Fruit fly (Drosophila melanogaster) whole organism, embryonic: ENCODE results near the gene CG3224.

Experiments
- Aef1 ChIP-seq: fragments of 200-800 bp; sonication (Bioruptor generic); IDR thresholded peaks from 3 replicates; pipeline ENCODE4 v1.3.6; 2022; ENCODE audit warnings: missing biosample characterization, missing genetic modification characterization
- BtbVII ChIP-seq: fragments of 200-800 bp; sonication (Bioruptor generic); optimal IDR thresholded peaks from 3 replicates; lab custom pipeline; 2017; ENCODE audit warnings: missing biosample characterization, mild to moderate bottlenecking, missing genetic modification characterization
- CG11093 ChIP-seq: fragments of 200-800 bp; sonication (Bioruptor generic); IDR thresholded peaks from 3 replicates; pipeline ENCODE4 v1.3.6; 2022; ENCODE audit warnings: missing biosample characterization, missing genetic modification characterization
- CG11247 ChIP-seq: fragments of 200-800 bp; sonication (Bioruptor generic); IDR thresholded peaks from 2 replicates; pipeline ENCODE4 v1.3.6; 2022; ENCODE audit warnings: missing biosample characterization, missing genetic modification characterization
- CG11723 ChIP-seq: fragments of 200-800 bp; sonication (Bioruptor generic); optimal IDR thresholded peaks from 2 replicates; lab custom pipeline; 2017; ENCODE audit warnings: missing biosample characterization, mild to moderate bottlenecking, missing genetic modification characterization
- CG12104 ChIP-seq: fragments of 200-800 bp; sonication (Bioruptor generic); optimal IDR thresholded peaks from 3 replicates; lab custom pipeline; 2016; ENCODE audit warnings: missing biosample characterization, missing genetic modification characterization
- CG12219 ChIP-seq: fragments of 200-800 bp; sonication (Bioruptor generic); optimal IDR thresholded peaks from 3 replicates; lab custom pipeline; 2018; ENCODE audit warnings: missing biosample characterization, mild to moderate bottlenecking, missing genetic modification characterization
- CG13123 ChIP-seq: fragments of 200-800 bp; sonication (Bioruptor generic); optimal IDR thresholded peaks from 2 replicates; lab custom pipeline; 2016; ENCODE audit warnings: missing biosample characterization, missing genetic modification characterization
- CG13287 ChIP-seq: fragments of 200-800 bp; sonication (Bioruptor generic); IDR thresholded peaks from 2 replicates; pipeline ENCODE4 v1.3.6; 2022; ENCODE audit warnings: missing biosample characterization, missing genetic modification characterization; ENCODE audit not compliant: partially characterized antibody
- CG13894 ChIP-seq: fragments of 200-800 bp; sonication (Bioruptor generic); optimal IDR thresholded peaks from 3 replicates; lab custom pipeline; 2018; ENCODE audit warnings: missing biosample characterization, mild to moderate bottlenecking, missing genetic modification characterization, moderate library complexity
- CG15514 ChIP-seq: fragments of 200-800 bp; sonication (Bioruptor generic); optimal IDR thresholded peaks from 3 replicates; lab custom pipeline; 2017; ENCODE audit warnings: missing biosample characterization, missing genetic modification characterization, mild to moderate bottlenecking, moderate library complexity, missing genetic modification reagents
- CG2202 ChIP-seq: fragments of 200-800 bp; sonication (Bioruptor generic); optimal IDR thresholded peaks from 2 replicates; lab custom pipeline; 2018; ENCODE audit warnings: missing biosample characterization, mild to moderate bottlenecking, missing genetic modification characterization
- CG32532 ChIP-seq: fragments of 200-800 bp; sonication (Bioruptor generic); IDR thresholded peaks from 2 replicates; pipeline ENCODE4 v1.3.6; 2022; ENCODE audit warnings: missing biosample characterization, missing genetic modification characterization
- CG4404 ChIP-seq: fragments of 200-800 bp; sonication (Bioruptor generic); IDR thresholded peaks from 2 replicates; pipeline ENCODE4 v1.3.6; 2022; ENCODE audit warnings: missing biosample characterization, missing genetic modification characterization
- CG4424 ChIP-seq: fragments of 200-800 bp; sonication (Bioruptor generic); optimal IDR thresholded peaks from 3 replicates; lab custom pipeline; 2016; ENCODE audit warnings: missing biosample characterization, missing genetic modification characterization
- CG5180 ChIP-seq: fragments of 200-800 bp; sonication (Bioruptor generic); optimal IDR thresholded peaks from 3 replicates; lab custom pipeline; 2017; ENCODE audit warnings: missing biosample characterization, missing genetic modification characterization, mild to moderate bottlenecking, moderate library complexity, missing genetic modification reagents
- CG7357 ChIP-seq: fragments of 200-800 bp; sonication (Bioruptor generic); IDR thresholded peaks from 3 replicates; pipeline ENCODE4 v1.3.6; 2022; ENCODE audit warnings: missing biosample characterization, missing genetic modification characterization
- CG7556 ChIP-seq: fragments of 200-800 bp; sonication (Bioruptor generic); optimal IDR thresholded peaks from 2 replicates; lab custom pipeline; 2017; ENCODE audit warnings: missing biosample characterization, mild to moderate bottlenecking, missing genetic modification characterization
- CG7745 ChIP-seq: fragments of 200-800 bp; sonication (Bioruptor generic); optimal IDR thresholded peaks from 2 replicates; lab custom pipeline; 2018; ENCODE audit warnings: missing biosample characterization, mild to moderate bottlenecking, missing genetic modification characterization, moderate library complexity
- CG7928 ChIP-seq: fragments of 200-800 bp; sonication (Bioruptor generic); optimal IDR thresholded peaks from 2 replicates; lab custom pipeline; 2017; ENCODE audit warnings: missing biosample characterization, mild to moderate bottlenecking, missing genetic modification characterization
- CG7963 ChIP-seq: fragments of 200-800 bp; sonication (Bioruptor generic); IDR thresholded peaks from 3 replicates; pipeline ENCODE4 v1.3.6; 2022; ENCODE audit warnings: missing biosample characterization, missing genetic modification characterization; ENCODE audit not compliant: partially characterized antibody
- CG9609 ChIP-seq: fragments of 200-800 bp; sonication (Bioruptor generic); optimal IDR thresholded peaks from 3 replicates; lab custom pipeline; 2016; ENCODE audit warnings: missing biosample characterization, missing genetic modification characterization
- Dad ChIP-seq: fragments of 200-800 bp; sonication (Bioruptor generic); optimal IDR thresholded peaks from 3 replicates; lab custom pipeline; 2016; ENCODE audit warnings: missing biosample characterization, missing genetic modification characterization
- Gug ChIP-seq: fragments of 200-800 bp; sonication (Bioruptor generic); IDR thresholded peaks from 4 replicates; pipeline ENCODE4 v1.3.6; 2022; ENCODE audit warnings: missing biosample characterization, missing genetic modification characterization
- Hr51 ChIP-seq, 2 experiments: fragments of 200-800 bp; sonication (Bioruptor generic); optimal IDR thresholded peaks; 2 replicates in 1 of 2; 3 replicates in 1 of 2; lab custom pipeline; 2016 to 2018; ENCODE audit warnings: missing biosample characterization in 2 of 2, missing genetic modification characterization in 2 of 2, mild to moderate bottlenecking in 1 of 2, moderate library complexity in 1 of 2
- Jarid2 ChIP-seq: fragments of 200-800 bp; sonication (Bioruptor generic); optimal IDR thresholded peaks from 3 replicates; lab custom pipeline; 2017; ENCODE audit warnings: mild to moderate bottlenecking, missing biosample characterization, missing genetic modification reagents, missing genetic modification characterization
- NK7.1 ChIP-seq: fragments of 200-800 bp; sonication (Bioruptor generic); optimal IDR thresholded peaks from 3 replicates; lab custom pipeline; 2016; ENCODE audit warnings: missing biosample characterization, missing genetic modification characterization
- Opbp ChIP-seq: fragments of 200-800 bp; sonication (Bioruptor generic); IDR thresholded peaks from 3 replicates; pipeline ENCODE4 v1.3.6; 2022; ENCODE audit warnings: missing biosample characterization, missing genetic modification characterization; ENCODE audit not compliant: partially characterized antibody
- abd-A ChIP-seq: fragments of 200-800 bp; sonication (Bioruptor generic); optimal IDR thresholded peaks from 3 replicates; lab custom pipeline; 2019; ENCODE audit warnings: missing biosample characterization, mild to moderate bottlenecking, missing genetic modification characterization, moderate library complexity
- ato ChIP-seq: fragments of 200-800 bp; sonication (Bioruptor generic); IDR thresholded peaks from 2 replicates; pipeline ENCODE4 v1.3.6; 2022; ENCODE audit warnings: missing biosample characterization, missing genetic modification characterization; ENCODE audit not compliant: partially characterized antibody
- da ChIP-seq: fragments of 200-800 bp; sonication (Bioruptor generic); optimal IDR thresholded peaks from 2 replicates; lab custom pipeline; 2016; ENCODE audit warnings: missing biosample characterization, missing genetic modification characterization
- dm ChIP-seq: fragments of 200-800 bp; sonication (Bioruptor generic); optimal IDR thresholded peaks from 3 replicates; lab custom pipeline; 2016; ENCODE audit warnings: missing biosample characterization, missing genetic modification characterization
- gcm2 ChIP-seq: fragments of 200-800 bp; sonication (Bioruptor generic); optimal IDR thresholded peaks from 2 replicates; lab custom pipeline; 2016; ENCODE audit warnings: missing biosample characterization, missing genetic modification characterization
- gsb ChIP-seq: fragments of 200-800 bp; sonication (Bioruptor generic); IDR thresholded peaks from 2 replicates; pipeline ENCODE4 v1.3.6; 2022; ENCODE audit warnings: missing biosample characterization, missing genetic modification characterization
- hb ChIP-seq: fragments of 200-800 bp; sonication (Bioruptor generic); IDR thresholded peaks from 3 replicates; pipeline ENCODE4 v1.3.6; 2022; ENCODE audit warnings: missing biosample characterization, missing genetic modification characterization; ENCODE audit not compliant: partially characterized antibody
- jumu ChIP-seq: fragments of 200-800 bp; sonication (Bioruptor generic); optimal IDR thresholded peaks from 3 replicates; lab custom pipeline; 2016; ENCODE audit warnings: missing biosample characterization, missing genetic modification characterization
- lbe ChIP-seq: fragments of 200-800 bp; sonication (Bioruptor generic); optimal IDR thresholded peaks from 2 replicates; lab custom pipeline; 2016; ENCODE audit warnings: missing biosample characterization, mild to moderate bottlenecking, missing genetic modification characterization
- nom ChIP-seq: fragments of 200-800 bp; sonication (Bioruptor generic); optimal IDR thresholded peaks from 2 replicates; lab custom pipeline; 2017; ENCODE audit warnings: missing biosample characterization, missing genetic modification characterization, mild to moderate bottlenecking, moderate library complexity, missing genetic modification reagents
- pan ChIP-seq, 4 experiments: fragments of >200 bp in 3 of 4; fragments of 200-800 bp in 1 of 4; sonication (Bioruptor generic) in 1 of 4; optimal IDR thresholded peaks in 3 of 4; IDR thresholded peaks in 1 of 4; 2 replicates each; pipeline versions ENCODE4 v1.3.6 to Lab custom; 2017 to 2022; ENCODE audit warnings: missing biosample characterization in 2 of 4, missing genetic modification characterization in 2 of 4, mixed read lengths in 1 of 4
- peb ChIP-seq: fragments of 200-800 bp; sonication (Bioruptor generic); IDR thresholded peaks from 2 replicates; pipeline ENCODE4 v1.3.6; 2022; ENCODE audit warnings: missing biosample characterization, missing genetic modification characterization
- repo ChIP-seq: fragments of 200-800 bp; sonication (Bioruptor generic); optimal IDR thresholded peaks from 2 replicates; lab custom pipeline; 2016; ENCODE audit warnings: missing biosample characterization, missing genetic modification characterization
- run ChIP-seq: fragments of 200-800 bp; sonication (Bioruptor generic); optimal IDR thresholded peaks from 3 replicates; lab custom pipeline; 2018; ENCODE audit warnings: missing biosample characterization, mild to moderate bottlenecking, missing genetic modification characterization
- tll ChIP-seq, 2 experiments: fragments of 200-800 bp in 1 of 2; fragments of >200 bp in 1 of 2; sonication (Bioruptor generic) in 1 of 2; optimal IDR thresholded peaks; 2 replicates each; lab custom pipeline; 2017 to 2019; ENCODE audit warnings: missing biosample characterization in 2 of 2, missing genetic modification characterization in 2 of 2, mild to moderate bottlenecking in 1 of 2, moderate library complexity in 1 of 2
- trem ChIP-seq: fragments of 200-800 bp; optimal IDR thresholded peaks from 3 replicates; lab custom pipeline; 2019; ENCODE audit warnings: missing biosample characterization, mild to moderate bottlenecking, missing genetic modification characterization, moderate library complexity
- trh ChIP-seq: fragments of 200-800 bp; sonication (Bioruptor generic); optimal IDR thresholded peaks from 2 replicates; lab custom pipeline; 2016; ENCODE audit warnings: missing biosample characterization, missing genetic modification characterization
- wek ChIP-seq: fragments of 200-800 bp; sonication (Bioruptor generic); optimal IDR thresholded peaks from 3 replicates; lab custom pipeline; 2018; ENCODE audit warnings: missing biosample characterization, mild to moderate bottlenecking, missing genetic modification characterization, moderate library complexity
- z ChIP-seq: fragments of 200-800 bp; sonication (Bioruptor generic); IDR thresholded peaks from 3 replicates; pipeline ENCODE4 v1.3.6; 2022; ENCODE audit warnings: missing biosample characterization, missing genetic modification characterization

Gene CG3224

DNA sequence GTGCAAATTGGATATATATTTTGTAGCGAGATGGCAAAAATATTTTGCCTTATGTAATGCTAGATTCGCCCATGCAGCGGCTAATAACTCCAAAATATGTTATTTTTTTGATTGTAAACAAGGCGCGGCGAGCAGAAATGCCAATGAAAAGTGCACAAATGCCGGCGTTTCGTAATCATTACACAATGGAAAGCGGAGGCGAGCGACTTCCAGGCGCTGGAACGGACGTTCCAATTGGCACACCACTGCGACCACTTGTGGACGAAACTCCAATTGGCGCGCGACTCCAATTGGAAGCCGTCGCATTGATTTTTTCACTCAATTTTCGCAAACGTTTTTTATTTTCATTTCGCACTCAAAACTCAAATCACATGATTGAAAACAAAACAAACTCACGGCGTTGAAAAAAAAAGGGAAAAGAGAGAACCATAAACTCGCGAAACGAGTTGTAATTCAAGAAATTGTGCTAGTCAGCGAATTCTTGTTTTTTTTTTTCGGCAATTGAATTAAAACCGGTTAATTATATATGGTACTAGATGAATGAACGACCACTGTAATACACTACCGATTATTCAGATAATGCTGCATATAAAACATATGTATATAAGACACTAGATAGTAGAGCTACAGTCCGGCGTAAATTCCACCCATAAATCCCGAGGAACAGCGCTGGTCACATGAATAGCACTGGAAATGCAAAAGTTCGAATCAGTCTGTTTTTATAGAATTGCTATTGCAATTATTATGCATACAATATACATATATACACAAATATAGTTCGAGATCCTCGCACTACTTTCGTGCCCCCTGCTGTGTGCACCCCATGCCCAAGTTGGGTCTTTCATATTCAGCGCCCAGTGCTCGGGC lies 17.6 kb upstream of the CG3224 start, which contains the start of gene ND-ASHI (continued):
- TF ChIP-seq wek (GFP tag; lab: Kevin White, UChicago): peak; percentile 87
- TF ChIP-seq abd-A (tag; lab: Kevin White, UChicago): no peak
- peak; percentile 71 for TF ChIP-seq dm (GFP tag; lab: Kevin White, UChicago)
- TF ChIP-seq lbe (GFP tag; lab: Kevin White, UChicago): peak; percentile 93
- TF ChIP-seq trh (GFP tag; lab: Kevin White, UChicago): peak; percentile 76
- peak; percentile 95 for TF ChIP-seq Aef1
- peak; percentile 74 for TF ChIP-seq CG2202 (tag; lab: Kevin White, UChicago)
- no peak for TF ChIP-seq CG7963
- TF ChIP-seq gcm2 (GFP tag; lab: Kevin White, UChicago): peak; percentile 93
- TF ChIP-seq trem (tag; lab: Kevin White, UChicago): peak; percentile 70
- TF ChIP-seq CG9609 (GFP tag; lab: Kevin White, UChicago): peak; percentile 84
- peak; percentile 90 for TF ChIP-seq CG11723 (GFP tag; lab: Kevin White, UChicago)
- no peak for TF ChIP-seq pan (optimal IDR thresholded peaks at IDR 0.05; lab: Kevin White, UChicago)
- peak in 1 of 2 experiments; percentile 97 for TF ChIP-seq pan (GFP tag; optimal IDR thresholded peaks at IDR 0.05 in 1 of 2, IDR thresholded peaks at IDR 0.05 in 1 of 2)
- TF ChIP-seq repo (GFP tag; lab: Kevin White, UChicago): peak; percentile 86
- TF ChIP-seq Hr51 (GFP tag; optimal IDR thresholded peaks at IDR 0.05; lab: Kevin White, UChicago): peak; percentile 88 to 90
- peak; percentile 75 for TF ChIP-seq CG13123 (GFP tag; lab: Kevin White, UChicago)
- peak; percentile 93 for TF ChIP-seq CG15514
- TF ChIP-seq CG32532 (GFP tag; lab: Robert Waterston, UW): peak; percentile 99
- no peak for TF ChIP-seq CG7745
- peak; percentile 78 for TF ChIP-seq NK7.1 (GFP tag; lab: Kevin White, UChicago)
- peak; percentile 85 for TF ChIP-seq CG5180 (GFP tag; lab: Kevin White, UChicago)
- TF ChIP-seq CG4424 (GFP tag; lab: Kevin White, UChicago): peak; percentile 92
- TF ChIP-seq CG7928 (GFP tag; lab: Kevin White, UChicago): peak; percentile 81
- TF ChIP-seq z: peak; percentile 60; the same call in 2 of the 3 replicates
- peak; percentile 86 for TF ChIP-seq CG7357 (GFP tag; lab: Robert Waterston, UW)
- TF ChIP-seq gsb (GFP tag; lab: Robert Waterston, UW): peak; percentile 91
- TF ChIP-seq da (GFP tag; lab: Kevin White, UChicago): peak; percentile 75
- peak; percentile 92 for TF ChIP-seq CG11093 (GFP tag; lab: Robert Waterston, UW)
- TF ChIP-seq CG13287 (GFP tag; lab: Robert Waterston, UW): no peak; the same call in 1 of the 2 replicates
- no peak for TF ChIP-seq Opbp (GFP tag; lab: Robert Waterston, UW)
- TF ChIP-seq CG12219 (GFP tag; lab: Kevin White, UChicago): peak; percentile 95
- peak; percentile 85 for TF ChIP-seq CG4404
- peak; percentile 97 for TF ChIP-seq CG11247 (GFP tag; lab: Robert Waterston, UW)
- TF ChIP-seq CG12104 (GFP tag; lab: Kevin White, UChicago): peak; percentile 90
- peak; percentile 75 for TF ChIP-seq run (tag; lab: Kevin White, UChicago)
- no peak for TF ChIP-seq ato
- peak; percentile 98 for TF ChIP-seq CG13894 (tag; lab: Kevin White, UChicago)
- TF ChIP-seq Jarid2 (GFP tag; lab: Kevin White, UChicago): no peak
- TF ChIP-seq jumu (GFP tag; lab: Kevin White, UChicago): peak; percentile 86
- TF ChIP-seq Gug (GFP tag; lab: Robert Waterston, UW): peak; percentile 95
- TF ChIP-seq nom: peak; percentile 96
- no peak for TF ChIP-seq tll (GFP tag; optimal IDR thresholded peaks at IDR 0.05; lab: Kevin White, UChicago)
- TF ChIP-seq CG7556: peak; percentile 94
- peak; percentile 90 for TF ChIP-seq Dad (GFP tag; lab: Kevin White, UChicago)
- TF ChIP-seq peb (GFP tag; lab: Robert Waterston, UW): peak; percentile 90
- no peak for TF ChIP-seq hb (GFP tag; lab: Robert Waterston, UW)
- TF ChIP-seq BtbVII (GFP tag; lab: Kevin White, UChicago): peak; percentile 96
